Worm (Caenorhabditis elegans) whole organism, L2 larva: Measurements from ENCODE around the gene hpx-2.

Experiments used
- C34F6.9 ChIP-seq: fragments of 150-350 bp; optimal IDR thresholded peaks from 2 replicates; lab custom pipeline; 2014; ENCODE audit warnings: missing biosample characterization, missing genetic modification characterization
- F13H6.1 ChIP-seq: sonication (generic microtip); optimal IDR thresholded peaks from 2 replicates; lab custom pipeline; 2016; ENCODE audit warnings: missing genetic modification characterization, missing compliant biosample characterization
- R02D3.7 ChIP-seq: fragments of 150-350 bp; optimal IDR thresholded peaks from 2 replicates; lab custom pipeline; 2014; ENCODE audit warnings: missing biosample characterization, missing genetic modification characterization
- ZK546.5 ChIP-seq: sonication (generic microtip); optimal IDR thresholded peaks from 2 replicates; lab custom pipeline; 2017; ENCODE audit warnings: missing biosample characterization, missing genetic modification characterization
- alr-1 ChIP-seq: fragments of 150-350 bp; optimal IDR thresholded peaks from 2 replicates; lab custom pipeline; 2014; ENCODE audit warnings: missing biosample characterization, missing genetic modification characterization
- ama-1 ChIP-seq: fragments of 150-350 bp; optimal IDR thresholded peaks from 2 replicates; lab custom pipeline; 2018; ENCODE audit warnings: inconsistent platforms
- blmp-1 ChIP-seq: sonication (generic microtip); optimal IDR thresholded peaks from 2 replicates; lab custom pipeline; 2017; ENCODE audit warnings: missing genetic modification characterization, mild to moderate bottlenecking, missing compliant biosample characterization, antibody characterized with exemption, moderate library complexity; ENCODE audit not compliant: insufficient read depth
- ceh-16 ChIP-seq: fragments of 150-350 bp; optimal IDR thresholded peaks from 2 replicates; lab custom pipeline; 2014; ENCODE audit warnings: missing biosample characterization, missing genetic modification characterization
- dmd-4 ChIP-seq: sonication (generic microtip); optimal IDR thresholded peaks from 2 replicates; lab custom pipeline; 2017; ENCODE audit warnings: missing biosample characterization, missing genetic modification characterization
- elt-1 ChIP-seq: fragments of 150-350 bp; optimal IDR thresholded peaks from 2 replicates; lab custom pipeline; 2014; ENCODE audit warnings: missing biosample characterization, missing genetic modification characterization
- gmeb-1 ChIP-seq: fragments of 150-350 bp; optimal IDR thresholded peaks from 2 replicates; lab custom pipeline; 2014; ENCODE audit warnings: missing biosample characterization, missing genetic modification characterization
- lin-11 ChIP-seq: fragments of 150-350 bp; sonication (generic microtip); optimal IDR thresholded peaks from 2 replicates; lab custom pipeline; 2014; ENCODE audit warnings: missing biosample characterization, missing genetic modification characterization, inconsistent platforms, mixed read lengths
- lin-13 ChIP-seq: fragments of 150-350 bp; optimal IDR thresholded peaks from 2 replicates; lab custom pipeline; 2014; ENCODE audit warnings: missing biosample characterization, missing genetic modification reagents, missing genetic modification characterization
- lin-39 ChIP-seq: fragments of 150-350 bp; optimal IDR thresholded peaks from 2 replicates; lab custom pipeline; 2014; ENCODE audit warnings: missing biosample characterization, missing genetic modification reagents, missing genetic modification characterization
- lsy-2 ChIP-seq, 2 experiments: fragments of 150-350 bp in 1 of 2; sonication (generic microtip) in 1 of 2; optimal IDR thresholded peaks; 2 replicates each; lab custom pipeline; 2014 to 2017; ENCODE audit warnings: missing biosample characterization in 2 of 2, missing genetic modification characterization in 2 of 2
- mbf-1 ChIP-seq: sonication (generic microtip); optimal IDR thresholded peaks from 2 replicates; lab custom pipeline; 2017; ENCODE audit warnings: missing biosample characterization, missing genetic modification characterization
- mdl-1 ChIP-seq, 2 experiments: fragments of 150-350 bp in 1 of 2; sonication (generic microtip) in 1 of 2; optimal IDR thresholded peaks; 2 replicates each; lab custom pipeline; 2017; ENCODE audit warnings: missing biosample characterization in 2 of 2, missing genetic modification characterization in 2 of 2
- nhr-10 ChIP-seq: sonication (generic microtip); optimal IDR thresholded peaks from 2 replicates; lab custom pipeline; 2017; ENCODE audit warnings: missing biosample characterization, missing genetic modification characterization
- nhr-11 ChIP-seq: fragments of 150-350 bp; optimal IDR thresholded peaks from 2 replicates; lab custom pipeline; 2014; ENCODE audit warnings: missing biosample characterization, missing genetic modification characterization
- nhr-129 ChIP-seq: fragments of 150-350 bp; optimal IDR thresholded peaks from 2 replicates; lab custom pipeline; 2014; ENCODE audit warnings: missing biosample characterization, missing genetic modification characterization
- nhr-21 ChIP-seq: fragments of 150-350 bp; optimal IDR thresholded peaks from 2 replicates; lab custom pipeline; 2014; ENCODE audit warnings: missing biosample characterization, missing genetic modification characterization
- nhr-23 ChIP-seq: fragments of 150-350 bp; optimal IDR thresholded peaks from 2 replicates; lab custom pipeline; 2014; ENCODE audit warnings: missing biosample characterization, missing genetic modification reagents, missing genetic modification characterization
- nhr-237 ChIP-seq: fragments of 150-350 bp; optimal IDR thresholded peaks from 2 replicates; lab custom pipeline; 2014; ENCODE audit warnings: missing biosample characterization, missing genetic modification characterization
- nhr-25 ChIP-seq: fragments of 150-350 bp; sonication (generic microtip); optimal IDR thresholded peaks from 3 replicates; lab custom pipeline; 2014; ENCODE audit warnings: missing biosample characterization, missing genetic modification characterization
- nhr-6 ChIP-seq: fragments of 150-350 bp; optimal IDR thresholded peaks from 2 replicates; lab custom pipeline; 2014; ENCODE audit warnings: missing biosample characterization, missing genetic modification characterization
- nhr-77 ChIP-seq: fragments of 150-350 bp; optimal IDR thresholded peaks from 2 replicates; lab custom pipeline; 2014; ENCODE audit warnings: missing biosample characterization, missing genetic modification characterization
- peb-1 ChIP-seq: fragments of 150-350 bp; optimal IDR thresholded peaks from 2 replicates; lab custom pipeline; 2014; ENCODE audit warnings: missing biosample characterization, missing genetic modification characterization
- sma-3 ChIP-seq: sonication (generic microtip); optimal IDR thresholded peaks from 2 replicates; lab custom pipeline; 2016; ENCODE audit warnings: missing genetic modification reagents, missing genetic modification characterization, missing compliant biosample characterization
- sma-9 ChIP-seq, 2 experiments: fragments of 150-350 bp in 1 of 2; sonication (generic microtip) in 1 of 2; optimal IDR thresholded peaks; 2 replicates each; lab custom pipeline; 2014 to 2016; ENCODE audit warnings: missing genetic modification characterization in 2 of 2, mild to moderate bottlenecking in 1 of 2, missing biosample characterization in 1 of 2, missing compliant biosample characterization in 1 of 2, missing genetic modification reagents in 1 of 2, moderate library complexity in 1 of 2
- unc-39 ChIP-seq: fragments of 150-350 bp; optimal IDR thresholded peaks from 2 replicates; lab custom pipeline; 2014; ENCODE audit warnings: missing biosample characterization, missing genetic modification characterization
- unc-55 ChIP-seq: fragments of 150-350 bp; sonication (generic microtip); optimal IDR thresholded peaks from 3 replicates; lab custom pipeline; 2014; ENCODE audit warnings: missing biosample characterization, missing genetic modification reagents, missing genetic modification characterization
- unc-62 ChIP-seq: fragments of 150-350 bp; optimal IDR thresholded peaks from 2 replicates; lab custom pipeline; 2014; ENCODE audit warnings: missing biosample characterization, missing genetic modification reagents, missing genetic modification characterization
- zag-1 ChIP-seq: fragments of 150-350 bp; optimal IDR thresholded peaks from 2 replicates; lab custom pipeline; 2014; ENCODE audit warnings: missing biosample characterization, missing genetic modification characterization
- ztf-1 ChIP-seq: fragments of 200-800 bp; sonication (Bioruptor generic); conservative IDR thresholded peaks from 2 replicates; pipeline ENCODE4 v1.3.6; 2022; ENCODE audit warnings: missing genetic modification characterization, missing compliant biosample characterization
- ztf-11 ChIP-seq: sonication (generic microtip); optimal IDR thresholded peaks from 2 replicates; lab custom pipeline; 2017; ENCODE audit warnings: missing biosample characterization, missing genetic modification characterization
- ztf-4 ChIP-seq: fragments of 150-350 bp; optimal IDR thresholded peaks from 2 replicates; lab custom pipeline; 2014; ENCODE audit warnings: missing biosample characterization, missing genetic modification characterization

hpx-2 gene

ce11 chrV:13857132-13857531, 6.9 kb downstream of the hpx-2 start, which contains the start of gene srx-136:
srx-136 (plus strand) TSS chrV:13857432.
- TF ChIP-seq C34F6.9 (tag; lab: Kevin White, UChicago): no peak
- no peak for TF ChIP-seq mbf-1 (tag; lab: Kevin White, UChicago)
- TF ChIP-seq dmd-4 (tag; lab: Kevin White, UChicago): no peak
- TF ChIP-seq nhr-23 (tag; lab: Kevin White, UChicago): no peak
- TF ChIP-seq lin-13: no peak
- no peak for TF ChIP-seq sma-9 (GFP tag; optimal IDR thresholded peaks at IDR 0.05; lab: Kevin White, UChicago)
- no peak for TF ChIP-seq sma-9 (tag; optimal IDR thresholded peaks at IDR 0.05; lab: Kevin White, UChicago)
- TF ChIP-seq nhr-10 (tag; lab: Kevin White, UChicago): no peak
- TF ChIP-seq lsy-2 (tag; optimal IDR thresholded peaks at IDR 0.05; lab: Kevin White, UChicago): no peak
- TF ChIP-seq nhr-21: no peak
- no peak for TF ChIP-seq ztf-4 (tag; lab: Kevin White, UChicago)
- TF ChIP-seq alr-1 (tag; lab: Kevin White, UChicago): no peak
- TF ChIP-seq unc-62 (GFP tag; lab: Kevin White, UChicago): no peak
- no peak for TF ChIP-seq F13H6.1 (tag; lab: Kevin White, UChicago)
- no peak for TF ChIP-seq zag-1 (tag; lab: Kevin White, UChicago)
- no peak for TF ChIP-seq R02D3.7 (tag; lab: Kevin White, UChicago)
- no peak for TF ChIP-seq lin-39 (tag; lab: Kevin White, UChicago)
- TF ChIP-seq ZK546.5: no peak
- TF ChIP-seq nhr-6: no peak

- TF ChIP-seq ZK546.5 (no peak), lin-13 (no peak), C34F6.9 (tag; lab: Kevin White, UChicago) (no peak), nhr-11 (tag; lab: Kevin White, UChicago) (no peak), unc-39 (tag; lab: Kevin White, UChicago) (no peak), sma-3 (GFP tag; lab: Kevin White, UChicago) (no peak), nhr-25 (no peak), ztf-11 (tag; lab: Kevin White, UChicago) (no peak), ztf-4 (tag; lab: Kevin White, UChicago) (no peak)
These were observed 8.6 kb downstream of the hpx-2 start, which contains the start of gene srx-135 for ce11 chrV:13858906-13859305. srx-135 (plus strand) TSS chrV:13859206.

- TF ChIP-seq nhr-10 (tag; lab: Kevin White, UChicago) (no peak), lsy-2 (tag; optimal IDR thresholded peaks at IDR 0.05; lab: Kevin White, UChicago) (no peak), nhr-77 (tag; lab: Kevin White, UChicago) (no peak), nhr-129 (tag; lab: Kevin White, UChicago) (no peak), nhr-25 (no peak), gmeb-1 (tag; lab: Kevin White, UChicago) (no peak), peb-1 (tag; lab: Kevin White, UChicago) (no peak), unc-55 (GFP tag; lab: Kevin White, UChicago) (no peak)
These were observed 12.2 kb downstream of the hpx-2 start, which contains the start of gene srx-137 for ce11 chrV:13862505-13862904. srx-137 (plus strand) TSS chrV:13862805.

ce11 chrV:13863700-13864099, 13.4 kb downstream of the hpx-2 start:
- TF ChIP-seq ceh-16: no peak
- TF ChIP-seq C34F6.9 (tag; lab: Kevin White, UChicago): no peak
- TF ChIP-seq dmd-4 (tag; lab: Kevin White, UChicago): no peak
- no peak for TF ChIP-seq ZK546.5
- TF ChIP-seq nhr-6: no peak
- no peak for TF ChIP-seq blmp-1
- TF ChIP-seq nhr-25: no peak
- TF ChIP-seq lin-13: no peak
- no peak for TF ChIP-seq nhr-21
- no peak for TF ChIP-seq unc-62 (GFP tag; lab: Kevin White, UChicago)
- no peak for TF ChIP-seq nhr-237 (tag; lab: Kevin White, UChicago)
- TF ChIP-seq ztf-1: no peak
- TF ChIP-seq sma-3 (GFP tag; lab: Kevin White, UChicago): no peak
- TF ChIP-seq unc-55 (GFP tag; lab: Kevin White, UChicago): no peak
- no peak for TF ChIP-seq lin-39 (tag; lab: Kevin White, UChicago)
- TF ChIP-seq mdl-1 (tag; optimal IDR thresholded peaks at IDR 0.05; lab: Kevin White, UChicago): no peak
- no peak for TF ChIP-seq nhr-129 (tag; lab: Kevin White, UChicago)
- no peak for TF ChIP-seq gmeb-1 (tag; lab: Kevin White, UChicago)
- TF ChIP-seq ama-1 (lab: Kevin White, UChicago): no peak

ce11 chrV:13866353-13866752, 16.1 kb downstream of the hpx-2 start, which contains the start of gene nhr-175:
nhr-175 (plus strand) TSS chrV:13866691.
- TF ChIP-seq elt-1 (tag; lab: Kevin White, UChicago) (peak; percentile 87), lin-11 (tag; lab: Kevin White, UChicago) (no peak), F13H6.1 (tag; lab: Kevin White, UChicago) (no peak), ceh-16 (peak; percentile 62), sma-9 (GFP tag; optimal IDR thresholded peaks at IDR 0.05; lab: Kevin White, UChicago) (peak; percentile 69), sma-9 (tag; optimal IDR thresholded peaks at IDR 0.05; lab: Kevin White, UChicago) (no peak), nhr-23 (tag; lab: Kevin White, UChicago) (peak; percentile 52), ama-1 (lab: Kevin White, UChicago) (no peak)
- TF ChIP-seq, all 48 proteins: peak for 4
